Fruit fly (Drosophila melanogaster) whole organism, adult: ENCODE data around the gene CG14196.

ENCODE experiments used
- CG1620 ChIP-seq: fragments of 200-800 bp; sonication (Bioruptor generic); optimal IDR thresholded peaks from 2 replicates; lab custom pipeline; 2016; ENCODE audit warnings: missing biosample characterization, missing genetic modification characterization
- CG7101 ChIP-seq: fragments of 200-800 bp; sonication (Bioruptor generic); optimal IDR thresholded peaks from 2 replicates; lab custom pipeline; 2018; ENCODE audit warnings: missing biosample characterization, mild to moderate bottlenecking, missing genetic modification characterization, moderate library complexity
- Hr96 ChIP-seq: fragments of 200-800 bp; sonication (Bioruptor generic); optimal IDR thresholded peaks from 2 replicates; lab custom pipeline; 2016; ENCODE audit warnings: missing biosample characterization, missing genetic modification characterization
- ovo ChIP-seq: fragments of 200-800 bp; sonication (Bioruptor generic); optimal IDR thresholded peaks from 2 replicates; lab custom pipeline; 2016; ENCODE audit warnings: missing biosample characterization, missing genetic modification characterization
- pad ChIP-seq: fragments of 200-800 bp; sonication (Bioruptor generic); optimal IDR thresholded peaks from 3 replicates; lab custom pipeline; 2017; ENCODE audit warnings: missing biosample characterization, missing genetic modification characterization, mild to moderate bottlenecking, moderate library complexity, missing genetic modification reagents
- tj ChIP-seq: fragments of 200-800 bp; sonication (Bioruptor generic); optimal IDR thresholded peaks from 3 replicates; lab custom pipeline; 2017; ENCODE audit warnings: missing biosample characterization, mild to moderate bottlenecking, missing genetic modification characterization, moderate library complexity

dm6 chrX:19261528-19262102, 20.0 kb upstream of the CG14196 start, which contains the start of gene Vav:
- TF ChIP-seq Hr96 (GFP tag; lab: Kevin White, UChicago) (no peak), ovo (GFP tag; lab: Kevin White, UChicago) (no peak), CG7101 (tag; lab: Kevin White, UChicago) (no peak), tj (GFP tag; lab: Kevin White, UChicago) (peak; percentile 15), CG1620 (GFP tag; lab: Kevin White, UChicago) (no peak), pad (GFP tag; lab: Kevin White, UChicago) (no peak)
